Worm (Caenorhabditis elegans) whole organism, L2 larva: Measurements from ENCODE around the gene phf-30.

ENCODE experiments used
- alr-1 ChIP-seq: fragments of 150-350 bp; optimal IDR thresholded peaks from 2 replicates; lab custom pipeline; 2014; ENCODE audit warnings: missing biosample characterization, missing genetic modification characterization
- crh-2 ChIP-seq: sonication (generic microtip); optimal IDR thresholded peaks from 2 replicates; lab custom pipeline; 2017; ENCODE audit warnings: missing biosample characterization, missing genetic modification characterization
- egl-27 ChIP-seq: sonication (generic microtip); optimal IDR thresholded peaks from 3 replicates; lab custom pipeline; 2017; ENCODE audit warnings: missing biosample characterization, missing genetic modification reagents, missing genetic modification characterization
- elt-1 ChIP-seq: fragments of 150-350 bp; optimal IDR thresholded peaks from 2 replicates; lab custom pipeline; 2014; ENCODE audit warnings: missing biosample characterization, missing genetic modification characterization
- gmeb-1 ChIP-seq: fragments of 150-350 bp; optimal IDR thresholded peaks from 2 replicates; lab custom pipeline; 2014; ENCODE audit warnings: missing biosample characterization, missing genetic modification characterization
- lin-11 ChIP-seq: fragments of 150-350 bp; sonication (generic microtip); optimal IDR thresholded peaks from 2 replicates; lab custom pipeline; 2014; ENCODE audit warnings: missing biosample characterization, missing genetic modification characterization, inconsistent platforms, mixed read lengths
- lsy-2 ChIP-seq, 2 experiments: fragments of 150-350 bp in 1 of 2; sonication (generic microtip) in 1 of 2; optimal IDR thresholded peaks; 2 replicates each; lab custom pipeline; 2014 to 2017; ENCODE audit warnings: missing biosample characterization in 2 of 2, missing genetic modification characterization in 2 of 2
- nhr-11 ChIP-seq: fragments of 150-350 bp; optimal IDR thresholded peaks from 2 replicates; lab custom pipeline; 2014; ENCODE audit warnings: missing biosample characterization, missing genetic modification characterization
- nhr-23 ChIP-seq: fragments of 150-350 bp; optimal IDR thresholded peaks from 2 replicates; lab custom pipeline; 2014; ENCODE audit warnings: missing biosample characterization, missing genetic modification reagents, missing genetic modification characterization
- nhr-25 ChIP-seq: fragments of 150-350 bp; sonication (generic microtip); optimal IDR thresholded peaks from 3 replicates; lab custom pipeline; 2014; ENCODE audit warnings: missing biosample characterization, missing genetic modification characterization
- skn-1 ChIP-seq: sonication (generic microtip); optimal IDR thresholded peaks from 2 replicates; lab custom pipeline; 2017; ENCODE audit warnings: missing biosample characterization, missing genetic modification characterization
- unc-39 ChIP-seq: fragments of 150-350 bp; optimal IDR thresholded peaks from 2 replicates; lab custom pipeline; 2014; ENCODE audit warnings: missing biosample characterization, missing genetic modification characterization
- unc-55 ChIP-seq: fragments of 150-350 bp; sonication (generic microtip); optimal IDR thresholded peaks from 3 replicates; lab custom pipeline; 2014; ENCODE audit warnings: missing biosample characterization, missing genetic modification reagents, missing genetic modification characterization
- unc-62 ChIP-seq: fragments of 150-350 bp; optimal IDR thresholded peaks from 2 replicates; lab custom pipeline; 2014; ENCODE audit warnings: missing biosample characterization, missing genetic modification reagents, missing genetic modification characterization

ce11 chrV:8470906-8471305, 2.1 kb downstream of the phf-30 start, which contains the start of gene gplb-1:
- TF ChIP-seq unc-62 (no peak), nhr-25 (tag; lab: Kevin White, UChicago) (no peak), unc-55 (no peak), egl-27 (tag; lab: Kevin White, UChicago) (no peak), elt-1 (tag; lab: Kevin White, UChicago) (no peak), lin-11 (tag; lab: Kevin White, UChicago) (no peak), gmeb-1 (tag; lab: Kevin White, UChicago) (no peak), skn-1 (tag; lab: Kevin White, UChicago) (no peak), crh-2 (tag; lab: Kevin White, UChicago) (no peak), lsy-2 (tag; optimal IDR thresholded peaks at IDR 0.05; lab: Kevin White, UChicago) (no peak), alr-1 (tag; lab: Kevin White, UChicago) (no peak), unc-39 (tag; lab: Kevin White, UChicago) (no peak), nhr-11 (tag; lab: Kevin White, UChicago) (no peak), nhr-23 (tag; lab: Kevin White, UChicago) (no peak)
